Worm (Caenorhabditis elegans): ENCODE results near the gene fipr-29.

The fipr-29 gene

ce11 chrIII:3060262-3060661 lies at the start of gene fipr-29:
fipr-29 (minus strand) TSS chrIII:3060362.
- no peak for TF ChIP-seq Y55F3AM.14 (GFP tag; optimal IDR thresholded peaks at IDR 0.05)
- TF ChIP-seq lin-13 (GFP tag; optimal IDR thresholded peaks at IDR 0.05) = no peak
- TF ChIP-seq sma-3 (GFP tag; optimal IDR thresholded peaks at IDR 0.05) = no peak
- no peak for TF ChIP-seq sma-9 (GFP tag; optimal IDR thresholded peaks at IDR 0.05)
- TF ChIP-seq sma-9 (tag; optimal IDR thresholded peaks at IDR 0.05) = no peak
- TF ChIP-seq mbf-1 (tag; optimal IDR thresholded peaks at IDR 0.05) = no peak
- TF ChIP-seq ZK546.5 (tag; optimal IDR thresholded peaks at IDR 0.05) = no peak
- no peak for TF ChIP-seq egl-27 (tag; optimal IDR thresholded peaks at IDR 0.05)
- TF ChIP-seq nhr-12 (tag; optimal IDR thresholded peaks at IDR 0.05) = no peak
- TF ChIP-seq nhr-77 (tag; optimal IDR thresholded peaks at IDR 0.05) = no peak
- TF ChIP-seq ztf-1 (GFP tag; conservative IDR thresholded peaks at IDR 0.05) = no peak
- TF ChIP-seq unc-62 (GFP tag; optimal IDR thresholded peaks at IDR 0.05) = no peak
- TF ChIP-seq nhr-237 (tag; optimal IDR thresholded peaks at IDR 0.05) = no peak
- no peak for TF ChIP-seq dmd-4 (tag; optimal IDR thresholded peaks at IDR 0.05)
- no peak for TF ChIP-seq unc-55 (GFP tag; optimal IDR thresholded peaks at IDR 0.05)
- TF ChIP-seq ama-1 (optimal IDR thresholded peaks at IDR 0.05) = no peak
- TF ChIP-seq sem-4 (tag; optimal IDR thresholded peaks at IDR 0.05) = no peak
- no peak for TF ChIP-seq blmp-1 (tag; optimal IDR thresholded peaks at IDR 0.05; ENCODE audit: insufficient read depth)
- TF ChIP-seq lin-11 (tag; optimal IDR thresholded peaks at IDR 0.05) = no peak

- TF ChIP-seq ceh-82 (tag; optimal IDR thresholded peaks at IDR 0.05) (no peak), egl-27 (tag; optimal IDR thresholded peaks at IDR 0.05) (no peak), lin-13 (GFP tag; optimal IDR thresholded peaks at IDR 0.05) (no peak), unc-39 (tag; optimal IDR thresholded peaks at IDR 0.05) (no peak), lsy-2 (tag; optimal IDR thresholded peaks at IDR 0.05) (no peak), nhr-21 (tag; optimal IDR thresholded peaks at IDR 0.05) (no peak), mdl-1 (tag; optimal IDR thresholded peaks at IDR 0.05) (no peak), nhr-11 (tag; optimal IDR thresholded peaks at IDR 0.05) (no peak), ztf-11 (tag; optimal IDR thresholded peaks at IDR 0.05) (no peak), mbf-1 (tag; optimal IDR thresholded peaks at IDR 0.05) (no peak), Y55F3AM.14 (GFP tag; optimal IDR thresholded peaks at IDR 0.05) (no peak), nhr-23 (tag; optimal IDR thresholded peaks at IDR 0.05) (no peak), skn-1 (tag; optimal IDR thresholded peaks at IDR 0.05) (no peak), nhr-77 (tag; optimal IDR thresholded peaks at IDR 0.05) (no peak), sem-4 (tag; optimal IDR thresholded peaks at IDR 0.05) (no peak), sma-9 (GFP tag; optimal IDR thresholded peaks at IDR 0.05) (no peak), sma-9 (tag; optimal IDR thresholded peaks at IDR 0.05) (no peak), dmd-4 (tag; optimal IDR thresholded peaks at IDR 0.05) (no peak), unc-55 (GFP tag; optimal IDR thresholded peaks at IDR 0.05) (no peak), ztf-1 (GFP tag; conservative IDR thresholded peaks at IDR 0.05) (no peak), nhr-129 (tag; optimal IDR thresholded peaks at IDR 0.05) (no peak)
Measured at ce11 chrIII:3109564-3109963, 49.4 kb upstream of the fipr-29 start.

DNA sequence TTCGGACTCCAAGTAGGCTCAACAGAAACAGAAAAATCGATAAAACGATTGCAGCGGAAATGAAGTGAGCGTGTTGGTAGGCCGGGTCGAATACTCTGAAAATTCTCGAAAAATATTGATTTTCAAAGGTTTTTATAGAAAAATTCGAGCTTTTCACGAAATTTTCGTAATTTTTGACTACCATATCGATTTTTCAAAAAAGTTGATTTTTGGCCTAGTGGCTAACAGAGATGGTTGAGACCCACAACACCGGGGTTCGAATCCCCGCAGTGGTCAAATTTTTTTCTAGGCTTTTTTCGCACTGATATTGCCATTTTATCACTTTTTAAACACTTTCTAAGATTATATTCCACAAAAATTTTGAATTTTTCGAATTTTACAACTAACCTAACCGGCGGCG lies 48.6 kb upstream of the fipr-29 start:
- no peak for TF ChIP-seq ztf-1 (GFP tag; conservative IDR thresholded peaks at IDR 0.05)
- no peak for TF ChIP-seq elt-3 (tag; optimal IDR thresholded peaks at IDR 0.05)
- no peak for TF ChIP-seq nhr-23 (tag; optimal IDR thresholded peaks at IDR 0.05)
- TF ChIP-seq F13H6.1 (tag; optimal IDR thresholded peaks at IDR 0.05) = no peak
- TF ChIP-seq gmeb-1 (tag; optimal IDR thresholded peaks at IDR 0.05) = no peak
- no peak for TF ChIP-seq nhr-6 (tag; optimal IDR thresholded peaks at IDR 0.05)
- TF ChIP-seq sma-9 (GFP tag; optimal IDR thresholded peaks at IDR 0.05) = no peak
- no peak for TF ChIP-seq sma-9 (tag; optimal IDR thresholded peaks at IDR 0.05)
- no peak for TF ChIP-seq nhr-21 (tag; optimal IDR thresholded peaks at IDR 0.05)
- TF ChIP-seq mbf-1 (tag; optimal IDR thresholded peaks at IDR 0.05) = no peak
- no peak for TF ChIP-seq ceh-16 (tag; optimal IDR thresholded peaks at IDR 0.05)
- no peak for TF ChIP-seq R02D3.7 (tag; optimal IDR thresholded peaks at IDR 0.05)
- no peak for TF ChIP-seq nhr-10 (tag; optimal IDR thresholded peaks at IDR 0.05)
- TF ChIP-seq C34F6.9 (tag; optimal IDR thresholded peaks at IDR 0.05) = no peak

DNA sequence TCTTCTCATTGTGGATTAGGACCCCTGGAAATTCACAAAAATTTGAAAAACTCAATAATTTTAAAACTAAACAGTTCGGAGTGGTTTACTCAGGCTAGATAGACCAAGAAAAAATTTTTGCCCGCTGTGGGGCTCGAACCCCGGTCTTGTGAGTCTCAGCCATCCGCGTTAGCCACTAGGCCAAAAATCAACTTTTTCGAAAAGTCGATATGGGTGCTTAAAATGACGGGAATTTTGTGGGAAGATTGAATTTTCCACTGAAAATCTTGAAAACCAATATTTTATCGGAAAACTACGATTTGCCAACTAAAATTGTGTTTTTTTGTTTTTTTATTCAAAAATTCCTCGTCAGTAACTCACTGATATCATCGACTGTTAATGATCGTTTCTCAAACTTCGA lies 47.4 kb upstream of the fipr-29 start:
- TF ChIP-seq nhr-11 (tag; optimal IDR thresholded peaks at IDR 0.05) (no peak), mdl-1 (tag; optimal IDR thresholded peaks at IDR 0.05) (no peak), ama-1 (optimal IDR thresholded peaks at IDR 0.05) (no peak), lin-11 (tag; optimal IDR thresholded peaks at IDR 0.05) (no peak), egl-27 (tag; optimal IDR thresholded peaks at IDR 0.05) (no peak), Y55F3AM.14 (GFP tag; optimal IDR thresholded peaks at IDR 0.05) (no peak), elt-3 (tag; optimal IDR thresholded peaks at IDR 0.05) (no peak), nhr-21 (tag; optimal IDR thresholded peaks at IDR 0.05) (no peak), lsy-2 (tag; optimal IDR thresholded peaks at IDR 0.05) (no peak), unc-62 (GFP tag; optimal IDR thresholded peaks at IDR 0.05) (no peak), fos-1 (tag; optimal IDR thresholded peaks at IDR 0.05) (no peak), sma-3 (GFP tag; optimal IDR thresholded peaks at IDR 0.05) (no peak), nhr-12 (tag; optimal IDR thresholded peaks at IDR 0.05) (no peak), ceh-82 (tag; optimal IDR thresholded peaks at IDR 0.05) (no peak)

All from whole organism, L2 larva.